Fruit fly (Drosophila melanogaster) whole organism, embryonic: ENCODE data around the gene Son.

Experiments
- CG10431 ChIP-seq: fragments of 200-800 bp; sonication (Bioruptor generic); optimal IDR thresholded peaks from 3 replicates; lab custom pipeline; 2018; ENCODE audit warnings: missing biosample characterization, mild to moderate bottlenecking, missing genetic modification characterization
- CG10543 ChIP-seq: fragments of 200-800 bp; sonication (Bioruptor generic); optimal IDR thresholded peaks from 3 replicates; lab custom pipeline; 2017; ENCODE audit warnings: missing biosample characterization, mild to moderate bottlenecking, missing genetic modification characterization, moderate library complexity
- CG10654 ChIP-seq: fragments of 200-800 bp; sonication (Bioruptor generic); optimal IDR thresholded peaks from 2 replicates; lab custom pipeline; 2016; ENCODE audit warnings: missing biosample characterization, missing genetic modification characterization
- CG10959 ChIP-seq: fragments of 200-800 bp; sonication (Bioruptor generic); IDR thresholded peaks from 2 replicates; pipeline ENCODE4 v1.3.6; 2022; ENCODE audit warnings: missing biosample characterization, missing genetic modification characterization
- CG11456 ChIP-seq: fragments of 200-800 bp; sonication (Bioruptor generic); IDR thresholded peaks from 3 replicates; pipeline ENCODE4 v1.3.6; 2022; ENCODE audit warnings: missing biosample characterization, missing genetic modification characterization
- CG12769 ChIP-seq: fragments of 200-800 bp; sonication (Bioruptor generic); optimal IDR thresholded peaks from 2 replicates; lab custom pipeline; 2019; ENCODE audit warnings: missing biosample characterization, mild to moderate bottlenecking, missing genetic modification characterization, moderate library complexity
- CG14965 ChIP-seq: fragments of 200-800 bp; sonication (Bioruptor generic); optimal IDR thresholded peaks from 2 replicates; lab custom pipeline; 2016; ENCODE audit warnings: missing biosample characterization, missing genetic modification characterization, borderline replicate concordance
- CG15479 ChIP-seq: fragments of 200-800 bp; sonication (Bioruptor generic); optimal IDR thresholded peaks from 3 replicates; lab custom pipeline; 2019; ENCODE audit warnings: missing biosample characterization, mild to moderate bottlenecking, missing genetic modification characterization, moderate library complexity
- CG17359 ChIP-seq: fragments of 200-800 bp; sonication (Bioruptor generic); optimal IDR thresholded peaks from 3 replicates; lab custom pipeline; 2018; ENCODE audit warnings: missing biosample characterization, mild to moderate bottlenecking, missing genetic modification characterization, moderate library complexity
- CG17385 ChIP-seq: fragments of 200-800 bp; sonication (Bioruptor generic); optimal IDR thresholded peaks from 3 replicates; lab custom pipeline; 2018; ENCODE audit warnings: missing biosample characterization, mild to moderate bottlenecking, missing genetic modification characterization
- CG18619 ChIP-seq: fragments of 200-800 bp; sonication (Bioruptor generic); optimal IDR thresholded peaks from 3 replicates; lab custom pipeline; 2017; ENCODE audit warnings: missing biosample characterization, mild to moderate bottlenecking, missing genetic modification characterization
- CG32532 ChIP-seq: fragments of 200-800 bp; sonication (Bioruptor generic); IDR thresholded peaks from 2 replicates; pipeline ENCODE4 v1.3.6; 2022; ENCODE audit warnings: missing biosample characterization, missing genetic modification characterization
- CG4328 ChIP-seq: fragments of 200-800 bp; sonication (Bioruptor generic); optimal IDR thresholded peaks from 3 replicates; lab custom pipeline; 2017; ENCODE audit warnings: missing biosample characterization, missing genetic modification reagents, missing genetic modification characterization
- CG4360 ChIP-seq: fragments of 200-800 bp; sonication (Bioruptor generic); IDR thresholded peaks from 2 replicates; pipeline ENCODE4 v1.3.6; 2022; ENCODE audit warnings: missing biosample characterization, missing genetic modification characterization
- CG6765 ChIP-seq: fragments of 200-800 bp; sonication (Bioruptor generic); optimal IDR thresholded peaks from 3 replicates; lab custom pipeline; 2017; ENCODE audit warnings: missing biosample characterization, mild to moderate bottlenecking, missing genetic modification characterization
- CG7357 ChIP-seq: fragments of 200-800 bp; sonication (Bioruptor generic); IDR thresholded peaks from 3 replicates; pipeline ENCODE4 v1.3.6; 2022; ENCODE audit warnings: missing biosample characterization, missing genetic modification characterization
- CG7745 ChIP-seq: fragments of 200-800 bp; sonication (Bioruptor generic); optimal IDR thresholded peaks from 2 replicates; lab custom pipeline; 2018; ENCODE audit warnings: missing biosample characterization, mild to moderate bottlenecking, missing genetic modification characterization, moderate library complexity
- CG9932 ChIP-seq: fragments of 200-800 bp; sonication (Bioruptor generic); IDR thresholded peaks from 2 replicates; pipeline ENCODE4 v1.3.6; 2022; ENCODE audit warnings: missing biosample characterization, missing genetic modification characterization
- Camta ChIP-seq: fragments of 200-800 bp; sonication (Bioruptor generic); optimal IDR thresholded peaks from 2 replicates; lab custom pipeline; 2016; ENCODE audit warnings: missing biosample characterization, missing genetic modification characterization
- D ChIP-seq, 2 experiments: fragments of 200-800 bp in 1 of 2; fragments of >200 bp in 1 of 2; sonication (Bioruptor generic) in 1 of 2; optimal IDR thresholded peaks; 2 replicates in 1 of 2; 3 replicates in 1 of 2; lab custom pipeline; 2017; ENCODE audit warnings: mild to moderate bottlenecking in 1 of 2, missing biosample characterization in 1 of 2, missing genetic modification characterization in 1 of 2, missing genetic modification reagents in 1 of 2
- Ets65A ChIP-seq: fragments of 200-800 bp; sonication (Bioruptor generic); peaks from one replicate; lab custom pipeline; 2016; ENCODE audit warnings: missing biosample characterization, missing genetic modification characterization
- HHEX ChIP-seq: fragments of 200-800 bp; sonication (Bioruptor generic); optimal IDR thresholded peaks from 3 replicates; lab custom pipeline; 2017; ENCODE audit warnings: missing biosample characterization, mild to moderate bottlenecking, missing genetic modification characterization, missing genetic modification reagents
- HLH3B ChIP-seq: fragments of 200-800 bp; sonication (Bioruptor generic); IDR thresholded peaks from 2 replicates; pipeline ENCODE4 v1.3.6; 2022; ENCODE audit warnings: missing biosample characterization, missing genetic modification characterization
- HLH4C ChIP-seq: fragments of 200-800 bp; sonication (Bioruptor generic); IDR thresholded peaks from 3 replicates; pipeline ENCODE4 v1.3.6; 2022; ENCODE audit warnings: missing biosample characterization, missing genetic modification characterization; ENCODE audit not compliant: partially characterized antibody
- Hr39 ChIP-seq: fragments of >200 bp; optimal IDR thresholded peaks from 2 replicates; lab custom pipeline; 2017
- Sox100B ChIP-seq: fragments of 200-800 bp; sonication (Bioruptor generic); optimal IDR thresholded peaks from 3 replicates; lab custom pipeline; 2018; ENCODE audit warnings: missing biosample characterization, mild to moderate bottlenecking, missing genetic modification characterization
- al ChIP-seq: fragments of 200-800 bp; sonication (Bioruptor generic); IDR thresholded peaks from 2 replicates; pipeline ENCODE4 v1.3.6; 2022; ENCODE audit warnings: missing biosample characterization, missing genetic modification characterization
- ap ChIP-seq: fragments of 200-800 bp; sonication (Bioruptor generic); IDR thresholded peaks from 2 replicates; pipeline ENCODE4 v1.3.6; 2022; ENCODE audit warnings: missing biosample characterization, missing genetic modification characterization
- ara ChIP-seq: fragments of 200-800 bp; sonication (Bioruptor generic); IDR thresholded peaks from 2 replicates; pipeline ENCODE4 v1.3.6; 2022; ENCODE audit warnings: missing biosample characterization, missing genetic modification characterization
- croc ChIP-seq: fragments of 200-800 bp; sonication (Bioruptor generic); conservative IDR thresholded peaks from 3 replicates; pipeline ENCODE4 v1.3.6; 2022; ENCODE audit warnings: missing biosample characterization, missing genetic modification characterization
- danr ChIP-seq: fragments of 200-800 bp; sonication (Bioruptor generic); IDR thresholded peaks from 2 replicates; pipeline ENCODE4 v1.3.6; 2022; ENCODE audit warnings: missing biosample characterization, missing genetic modification characterization
- eve ChIP-seq, 2 experiments: fragments of >200 bp; optimal IDR thresholded peaks; 2 replicates each; lab custom pipeline; 2017; ENCODE audit warnings: missing biosample characterization in 2 of 2, missing genetic modification characterization in 2 of 2
- ham ChIP-seq: fragments of 200-800 bp; sonication (Bioruptor generic); IDR thresholded peaks from 2 replicates; pipeline ENCODE4 v1.3.6; 2022; ENCODE audit warnings: missing biosample characterization, missing genetic modification characterization
- inv ChIP-seq: fragments of 200-800 bp; sonication (Bioruptor generic); IDR thresholded peaks from 2 replicates; pipeline ENCODE4 v1.3.6; 2022; ENCODE audit warnings: missing biosample characterization, missing genetic modification characterization; ENCODE audit not compliant: partially characterized antibody
- kah ChIP-seq: fragments of 200-800 bp; sonication (Bioruptor generic); optimal IDR thresholded peaks from 2 replicates; lab custom pipeline; 2018; ENCODE audit warnings: missing biosample characterization, mild to moderate bottlenecking, missing genetic modification characterization
- kni ChIP-seq: fragments of 200-800 bp; sonication (Bioruptor generic); optimal IDR thresholded peaks from 3 replicates; lab custom pipeline; 2017; ENCODE audit warnings: mild to moderate bottlenecking, missing biosample characterization, missing genetic modification reagents, missing genetic modification characterization
- lbe ChIP-seq: fragments of 200-800 bp; sonication (Bioruptor generic); optimal IDR thresholded peaks from 2 replicates; lab custom pipeline; 2016; ENCODE audit warnings: missing biosample characterization, mild to moderate bottlenecking, missing genetic modification characterization
- lola ChIP-seq, 3 experiments: fragments of >200 bp in 2 of 3; fragments of 200-800 bp in 1 of 3; sonication (Bioruptor generic) in 1 of 3; optimal IDR thresholded peaks; 2 replicates each; lab custom pipeline; 2017 to 2019; ENCODE audit warnings: missing biosample characterization in 3 of 3, missing genetic modification characterization in 3 of 3, mild to moderate bottlenecking in 1 of 3, moderate library complexity in 1 of 3
- nerfin-1 ChIP-seq: fragments of 200-800 bp; sonication (Bioruptor generic); optimal IDR thresholded peaks from 3 replicates; lab custom pipeline; 2019; ENCODE audit warnings: missing biosample characterization, mild to moderate bottlenecking, missing genetic modification characterization, moderate library complexity
- odd ChIP-seq: fragments of 200-800 bp; sonication (Bioruptor generic); optimal IDR thresholded peaks from 2 replicates; lab custom pipeline; 2017; ENCODE audit warnings: missing biosample characterization, mild to moderate bottlenecking, missing genetic modification characterization
- p53 ChIP-seq: fragments of 200-800 bp; sonication (Bioruptor generic); optimal IDR thresholded peaks from 2 replicates; lab custom pipeline; 2016; ENCODE audit warnings: missing biosample characterization, missing genetic modification characterization
- phol ChIP-seq: fragments of 200-800 bp; sonication (Bioruptor generic); optimal IDR thresholded peaks from 3 replicates; lab custom pipeline; 2018; ENCODE audit warnings: missing biosample characterization, mild to moderate bottlenecking, missing genetic modification characterization, moderate library complexity
- psq ChIP-seq: fragments of 200-800 bp; sonication (Bioruptor generic); optimal IDR thresholded peaks from 2 replicates; lab custom pipeline; 2017; ENCODE audit warnings: missing biosample characterization, missing genetic modification characterization
- repo ChIP-seq: fragments of 200-800 bp; sonication (Bioruptor generic); optimal IDR thresholded peaks from 2 replicates; lab custom pipeline; 2016; ENCODE audit warnings: missing biosample characterization, missing genetic modification characterization
- schlank ChIP-seq: fragments of 200-800 bp; sonication (Bioruptor generic); optimal IDR thresholded peaks from 2 replicates; lab custom pipeline; 2018; ENCODE audit warnings: missing biosample characterization, mild to moderate bottlenecking, missing genetic modification characterization
- tio ChIP-seq: fragments of 200-800 bp; sonication (Bioruptor generic); optimal IDR thresholded peaks from 2 replicates; lab custom pipeline; 2017; ENCODE audit warnings: missing biosample characterization, missing genetic modification characterization, inconsistent platforms
- unc-4 ChIP-seq: fragments of 200-800 bp; sonication (Bioruptor generic); IDR thresholded peaks from 2 replicates; pipeline ENCODE4 v1.3.6; 2022; ENCODE audit warnings: missing biosample characterization, missing genetic modification characterization; ENCODE audit not compliant: partially characterized antibody
- zf30C ChIP-seq: fragments of 200-800 bp; sonication (Bioruptor generic); optimal IDR thresholded peaks from 3 replicates; lab custom pipeline; 2018; ENCODE audit warnings: missing biosample characterization, mild to moderate bottlenecking, missing genetic modification characterization

Gene Son

dm6 chr3R:9572929-9573811 lies 4.7 kb upstream of the Son start (continued):
- peak; percentile 36 for TF ChIP-seq unc-4 (GFP tag; lab: Robert Waterston, UW)
- TF ChIP-seq odd (GFP tag; lab: Kevin White, UChicago): no peak
- no peak for TF ChIP-seq phol
- TF ChIP-seq kah (GFP tag; lab: Kevin White, UChicago): no peak
- TF ChIP-seq HLH4C (GFP tag; lab: Robert Waterston, UW): 0 out of 3 replicates have a peak, but pooled peaks have one; percentile 20
- no peak for TF ChIP-seq CG4328 (GFP tag; lab: Kevin White, UChicago)
- TF ChIP-seq p53: no peak
- no peak for TF ChIP-seq CG15479 (GFP tag; lab: Kevin White, UChicago)
- TF ChIP-seq kni: no peak
- no peak for TF ChIP-seq D (optimal IDR thresholded peaks at IDR 0.05; lab: Kevin White, UChicago)
- TF ChIP-seq D (GFP tag; optimal IDR thresholded peaks at IDR 0.05; lab: Kevin White, UChicago): no peak
- no peak for TF ChIP-seq CG10654 (GFP tag; lab: Kevin White, UChicago)
- TF ChIP-seq tio (GFP tag; lab: Kevin White, UChicago): no peak
- no peak for TF ChIP-seq CG10959 (GFP tag; lab: Robert Waterston, UW)
- no peak for TF ChIP-seq ap (GFP tag; lab: Robert Waterston, UW)
- no peak for TF ChIP-seq CG14965 (GFP tag; lab: Kevin White, UChicago)
- no peak for TF ChIP-seq ara (GFP tag; lab: Robert Waterston, UW)
- peak; percentile 31 for TF ChIP-seq CG10543
- TF ChIP-seq CG7357 (GFP tag; lab: Robert Waterston, UW): no peak
- no peak for TF ChIP-seq HLH3B (GFP tag; lab: Robert Waterston, UW)
- TF ChIP-seq CG18619 (GFP tag; lab: Kevin White, UChicago): no peak
- TF ChIP-seq zf30C (GFP tag; lab: Kevin White, UChicago): no peak
- no peak for TF ChIP-seq nerfin-1 (tag; lab: Kevin White, UChicago)
- TF ChIP-seq Camta (GFP tag; lab: Kevin White, UChicago): no peak
- peak; percentile 72 for TF ChIP-seq Ets65A (GFP tag; lab: Kevin White, UChicago)
- TF ChIP-seq al: no peak
- TF ChIP-seq Sox100B (GFP tag; lab: Kevin White, UChicago): no peak
- peak; percentile 42 for TF ChIP-seq CG12769 (tag; lab: Kevin White, UChicago)
- no peak for TF ChIP-seq CG17359 (tag; lab: Kevin White, UChicago)
- no peak for TF ChIP-seq CG7745 (tag; lab: Kevin White, UChicago)
- TF ChIP-seq inv: peak; percentile 11; the same call in 1 of the 2 replicates
- TF ChIP-seq repo (GFP tag; lab: Kevin White, UChicago): no peak
- no peak for TF ChIP-seq psq (GFP tag; lab: Kevin White, UChicago)
- peak; percentile 38; the same call in 1 of the 2 replicates for TF ChIP-seq CG32532
- no peak for TF ChIP-seq schlank
- TF ChIP-seq lola (GFP tag; optimal IDR thresholded peaks at IDR 0.05; lab: Kevin White, UChicago): no peak
- TF ChIP-seq lbe (GFP tag; lab: Kevin White, UChicago): no peak
- no peak for TF ChIP-seq HHEX (GFP tag; lab: Kevin White, UChicago)
- no peak for TF ChIP-seq croc (GFP tag; lab: Robert Waterston, UW)
- no peak for TF ChIP-seq danr
- TF ChIP-seq CG4360 (GFP tag; lab: Robert Waterston, UW): peak; percentile 79
- no peak for TF ChIP-seq CG6765 (GFP tag; lab: Kevin White, UChicago)
- peak; percentile 12 for TF ChIP-seq CG17385
- TF ChIP-seq ham (GFP tag; lab: Robert Waterston, UW): no peak
- no peak for TF ChIP-seq eve (GFP tag; optimal IDR thresholded peaks at IDR 0.05; lab: Kevin White, UChicago)
- TF ChIP-seq CG9932 (GFP tag; lab: Robert Waterston, UW): no peak
- TF ChIP-seq CG11456 (GFP tag; lab: Robert Waterston, UW): peak; percentile 31; the same call in 1 of the 3 replicates
- TF ChIP-seq Hr39 (lab: Kevin White, UChicago): no peak
- no peak for TF ChIP-seq CG10431 (GFP tag; lab: Kevin White, UChicago)
